Fruit fly (Drosophila melanogaster) S2 (cell line): Measurements from ENCODE around the gene CG9330.

Experiments
- CG8478 ChIP-seq: fragments of >200 bp; optimal IDR thresholded peaks from 2 replicates; lab custom pipeline; 2018
- CTCF ChIP-seq, 2 experiments: fragments of >200 bp; optimal IDR thresholded peaks; 2 replicates each; lab custom pipeline; 2018

DNA sequence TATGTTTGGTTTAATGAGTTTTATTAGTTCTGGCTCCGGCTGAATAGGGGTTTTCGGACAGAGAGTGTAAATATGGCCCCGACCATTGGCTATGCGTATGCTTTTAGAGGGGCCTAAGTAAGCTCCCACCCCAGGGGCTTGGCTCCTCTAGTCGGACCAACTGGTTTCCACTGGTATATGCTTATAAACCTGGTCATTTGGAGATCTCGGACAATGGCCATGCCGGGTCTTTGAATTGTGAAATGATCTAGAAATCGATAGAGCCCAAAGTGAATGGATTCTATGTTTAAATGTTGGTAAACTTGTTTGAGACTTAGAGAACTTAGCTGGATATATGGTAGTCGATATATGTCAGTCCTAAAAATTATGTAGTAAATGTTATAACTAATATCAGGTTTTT, 27.4 kb upstream of the CG9330 start:
- no peak for TF ChIP-seq CG8478 (lab: Kevin White, UChicago)
- no peak for TF ChIP-seq CTCF (optimal IDR thresholded peaks at IDR 0.05; lab: Kevin White, UChicago)
